Worm (Caenorhabditis elegans): Measurements from ENCODE around the gene msrp-7.
A peak's percentile ranks its signal among the peaks of the same experiment; 100 is the strongest.

msrp-7 gene

DNA sequence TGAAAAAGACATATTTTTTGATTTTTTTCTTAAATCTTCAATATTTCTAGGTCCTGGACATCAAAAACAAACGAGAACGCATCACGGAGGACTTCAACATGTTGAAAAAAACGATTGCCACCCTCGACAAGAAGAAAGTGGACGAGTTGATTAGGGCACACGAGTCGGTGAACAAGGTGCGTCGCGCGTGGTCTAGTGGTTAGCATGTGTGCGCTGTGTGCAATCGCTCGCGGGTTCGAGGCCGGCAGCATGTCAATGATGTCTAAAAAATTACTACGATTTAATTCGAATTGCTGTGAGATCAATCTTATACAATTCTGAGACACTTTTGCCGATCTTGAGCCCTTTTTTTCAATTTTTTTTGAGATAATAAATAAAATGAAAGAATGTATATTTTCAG, 29.3 kb downstream of the msrp-7 start (continued):
- peak; percentile 48 for TF ChIP-seq B0035.1 (tag; optimal IDR thresholded peaks at IDR 0.05)
- TF ChIP-seq snpc-1.1 (tag; optimal IDR thresholded peaks at IDR 0.05; ENCODE audit: insufficient read depth): peak; percentile 52
- peak; percentile 82 for TF ChIP-seq mes-4 (tag; optimal IDR thresholded peaks at IDR 0.05)
- TF ChIP-seq ztf-26 (tag; optimal IDR thresholded peaks at IDR 0.05): peak; percentile 79
- peak; percentile 70; the same call in 1 of the 2 replicates for TF ChIP-seq hmg-20 (GFP tag; IDR thresholded peaks at IDR 0.05)
- no peak for TF ChIP-seq F37B4.10 (GFP tag; IDR thresholded peaks at IDR 0.05)
- TF ChIP-seq ztf-6 (GFP tag; IDR thresholded peaks at IDR 0.05): 0 out of 2 replicates have a peak, but pooled peaks have one; percentile 60
- no peak for TF ChIP-seq sea-2 (GFP tag; IDR thresholded peaks at IDR 0.05)
- peak; percentile 76 to 94 for TF ChIP-seq rec-8 (tag; optimal IDR thresholded peaks at IDR 0.05)
- peak; percentile 58; the same call in 1 of the 2 replicates for TF ChIP-seq lir-1 (GFP tag; conservative IDR thresholded peaks at IDR 0.05)
- TF ChIP-seq K12H6.12 (tag; optimal IDR thresholded peaks at IDR 0.05): peak; percentile 65
- peak; percentile 75 for TF ChIP-seq snpc-3.4 (tag; optimal IDR thresholded peaks at IDR 0.05)
- 0 out of 2 replicates have a peak, but pooled peaks have one; percentile 25 for TF ChIP-seq hsf-1 (GFP tag; IDR thresholded peaks at IDR 0.05)
- TF ChIP-seq ceh-27 (GFP tag; optimal IDR thresholded peaks at IDR 0.05): peak; percentile 92
- TF ChIP-seq Y56A3A.18 (GFP tag; IDR thresholded peaks at IDR 0.05): 0 out of 2 replicates have a peak, but pooled peaks have one; percentile 61
- TF ChIP-seq athp-1 (tag; optimal IDR thresholded peaks at IDR 0.05): peak; percentile 92
- TF ChIP-seq dpl-1 (GFP tag; optimal IDR thresholded peaks at IDR 0.05): no peak
- TF ChIP-seq ccch-3 (GFP tag; optimal IDR thresholded peaks at IDR 0.05): no peak
- peak; percentile 47 for TF ChIP-seq nhr-80 (tag; optimal IDR thresholded peaks at IDR 0.05)
- TF ChIP-seq hmg-1.2 (GFP tag; IDR thresholded peaks at IDR 0.05): peak; percentile 76
- TF ChIP-seq ekl-4 (GFP tag; IDR thresholded peaks at IDR 0.05): peak; percentile 83
- TF ChIP-seq B0336.3 (GFP tag; IDR thresholded peaks at IDR 0.05): peak; percentile 81
- peak; percentile 18 for TF ChIP-seq ztf-3 (GFP tag; optimal IDR thresholded peaks at IDR 0.05)
- 0 out of 2 replicates have a peak, but pooled peaks have one; percentile 29 for TF ChIP-seq Y79H2A.3 (GFP tag; conservative IDR thresholded peaks at IDR 0.05)
- TF ChIP-seq ztf-22 (GFP tag; optimal IDR thresholded peaks at IDR 0.05): no peak
- no peak for TF ChIP-seq F55B11.4 (tag; optimal IDR thresholded peaks at IDR 0.05; ENCODE audit: borderline replicate concordance, insufficient read depth)
- no peak for TF ChIP-seq F57C9.4 (tag; optimal IDR thresholded peaks at IDR 0.05)
- TF ChIP-seq C06A6.2 (GFP tag; conservative IDR thresholded peaks at IDR 0.05): 0 out of 2 replicates have a peak, but pooled peaks have one; percentile 36
- TF ChIP-seq D2030.7 (GFP tag; IDR thresholded peaks at IDR 0.05): peak; percentile 43
- TF ChIP-seq lsy-27 (tag; optimal IDR thresholded peaks at IDR 0.05; ENCODE audit: borderline replicate concordance, insufficient read depth): peak; percentile 79
- TF ChIP-seq akir-1 (GFP tag; optimal IDR thresholded peaks at IDR 0.05): peak; percentile 65
- TF ChIP-seq attf-5 (GFP tag; optimal IDR thresholded peaks at IDR 0.05): peak; percentile 82
- TF ChIP-seq lin-26 (GFP tag; IDR thresholded peaks at IDR 0.05): peak; percentile 92
- TF ChIP-seq hlh-26 (GFP tag; conservative IDR thresholded peaks at IDR 0.05): no peak
- TF ChIP-seq tlf-1 (GFP tag; optimal IDR thresholded peaks at IDR 0.05): peak; percentile 59
- no peak for TF ChIP-seq dpff-1 (tag; optimal IDR thresholded peaks at IDR 0.05)
- peak; percentile 90 for TF ChIP-seq nhr-90 (tag; optimal IDR thresholded peaks at IDR 0.05)
- TF ChIP-seq aptf-2 (GFP tag; conservative IDR thresholded peaks at IDR 0.05): no peak
- peak; percentile 82 for TF ChIP-seq mxl-1 (tag; optimal IDR thresholded peaks at IDR 0.05)
- peak; percentile 37; the same call in 1 of the 2 replicates for TF ChIP-seq cebp-1 (GFP tag; IDR thresholded peaks at IDR 0.05)
- peak; percentile 76 for TF ChIP-seq cebp-1 (tag; optimal IDR thresholded peaks at IDR 0.05)
- peak; percentile 45 for TF ChIP-seq madf-8 (GFP tag; conservative IDR thresholded peaks at IDR 0.05)
- peak; percentile 81 for TF ChIP-seq lin-54 (GFP tag; optimal IDR thresholded peaks at IDR 0.05)
- TF ChIP-seq nhr-179 (tag; optimal IDR thresholded peaks at IDR 0.05): no peak
- peak; percentile 34 for TF ChIP-seq F49E8.2 (tag; optimal IDR thresholded peaks at IDR 0.05; ENCODE audit: insufficient read depth)
- TF ChIP-seq let-607 (tag; optimal IDR thresholded peaks at IDR 0.05): peak; percentile 13 to 61
- peak; percentile 63 for TF ChIP-seq F33H1.4 (GFP tag; IDR thresholded peaks at IDR 0.05)
